Fruit fly (Drosophila melanogaster): Measurements from ENCODE around the gene Sgs3.

Gene Sgs3

DNA sequence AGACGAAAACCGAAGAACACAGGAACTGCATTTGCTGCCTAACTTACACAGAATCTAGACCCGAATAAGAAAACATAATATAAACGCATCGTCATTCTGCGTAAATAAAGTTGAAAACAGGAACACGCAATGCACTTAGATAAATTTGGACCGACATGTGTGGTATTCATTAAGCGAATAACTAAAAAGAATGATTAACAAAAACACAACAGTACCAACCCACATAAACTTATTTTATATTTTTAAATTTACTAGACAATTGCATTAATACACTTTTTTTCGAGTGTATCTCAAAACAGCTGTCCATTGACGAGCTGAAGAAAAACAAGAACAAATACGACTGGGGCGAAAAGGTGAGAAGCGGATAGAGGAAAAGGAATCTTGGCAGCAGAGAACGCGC is 42.3 kb downstream of the Sgs3 start (continued):
- peak; percentile 89 for TF ChIP-seq nmo (GFP tag; optimal IDR thresholded peaks at IDR 0.05)
- peak; percentile 66 for TF ChIP-seq pnt (GFP tag; optimal IDR thresholded peaks at IDR 0.05)
- TF ChIP-seq CG12391 (tag; optimal IDR thresholded peaks at IDR 0.05), result peak; percentile 90
- TF ChIP-seq amos (GFP tag; IDR thresholded peaks at IDR 0.05; ENCODE audit: partially characterized antibody), result no peak
- 0 out of 2 replicates have a peak, but pooled peaks have one; percentile 9 for TF ChIP-seq MBD-R2 (GFP tag; IDR thresholded peaks at IDR 0.05)
- no peak for TF ChIP-seq CG16813 (GFP tag; IDR thresholded peaks at IDR 0.05; ENCODE audit: partially characterized antibody)
- TF ChIP-seq ERR (GFP tag; optimal IDR thresholded peaks at IDR 0.05), result no peak
- TF ChIP-seq CG31365 (tag; optimal IDR thresholded peaks at IDR 0.05), result peak; percentile 4
- TF ChIP-seq Sox100B (GFP tag; optimal IDR thresholded peaks at IDR 0.05), result peak; percentile 83
- TF ChIP-seq peb (GFP tag; IDR thresholded peaks at IDR 0.05), result peak; percentile 66
- peak; percentile 82 for TF ChIP-seq ems (GFP tag; optimal IDR thresholded peaks at IDR 0.05)
- TF ChIP-seq D19B (GFP tag; optimal IDR thresholded peaks at IDR 0.05), result no peak
- peak; percentile 70 for TF ChIP-seq Mes4 (GFP tag; optimal IDR thresholded peaks at IDR 0.05)
- TF ChIP-seq Gug (GFP tag; IDR thresholded peaks at IDR 0.05), result peak; percentile 63; the same call in 3 of the 4 replicates
- peak; percentile 74 for TF ChIP-seq CG10654 (GFP tag; optimal IDR thresholded peaks at IDR 0.05)
- TF ChIP-seq oc (tag; optimal IDR thresholded peaks at IDR 0.05), result peak; percentile 80
- no peak for TF ChIP-seq ftz-f1 (GFP tag; optimal IDR thresholded peaks at IDR 0.05)
- TF ChIP-seq Side (GFP tag; optimal IDR thresholded peaks at IDR 0.05), result peak; percentile 76
- no peak for TF ChIP-seq Doc3 (GFP tag; IDR thresholded peaks at IDR 0.05; ENCODE audit: partially characterized antibody)
- peak; percentile 58 for TF ChIP-seq CG31388 (GFP tag; optimal IDR thresholded peaks at IDR 0.05)
- TF ChIP-seq Sin3A (optimal IDR thresholded peaks at IDR 0.05), result no peak
- TF ChIP-seq ci (GFP tag; IDR thresholded peaks at IDR 0.05), result peak; percentile 89
- no peak for TF ChIP-seq Fer2 (tag; optimal IDR thresholded peaks at IDR 0.05)
- peak; percentile 97 for TF ChIP-seq CG31441 (GFP tag; IDR thresholded peaks at IDR 0.05)
- peak; percentile 41 for TF ChIP-seq CG10431 (GFP tag; optimal IDR thresholded peaks at IDR 0.05)
- no peak for TF ChIP-seq wor (GFP tag; IDR thresholded peaks at IDR 0.05)
- peak; percentile 77 for TF ChIP-seq CG18599 (GFP tag; optimal IDR thresholded peaks at IDR 0.05)
- TF ChIP-seq CG4730 (GFP tag; IDR thresholded peaks at IDR 0.05), result peak; percentile 61
- no peak for TF ChIP-seq h (optimal IDR thresholded peaks at IDR 0.05)
- peak; percentile 61 for TF ChIP-seq maf-S (GFP tag; optimal IDR thresholded peaks at IDR 0.05)
- peak; percentile 82 for TF ChIP-seq CG13775 (GFP tag; optimal IDR thresholded peaks at IDR 0.05)
- TF ChIP-seq jing (GFP tag; optimal IDR thresholded peaks at IDR 0.05), result peak; percentile 72
- peak; percentile 74 for TF ChIP-seq CG1024 (GFP tag; IDR thresholded peaks at IDR 0.05)
- TF ChIP-seq lab (GFP tag; optimal IDR thresholded peaks at IDR 0.05), result peak; percentile 71
- peak; percentile 76 for TF ChIP-seq CG17385 (GFP tag; optimal IDR thresholded peaks at IDR 0.05)
- peak; percentile 38 for TF ChIP-seq wek (GFP tag; optimal IDR thresholded peaks at IDR 0.05)
- 0 out of 3 replicates have a peak, but pooled peaks have one; percentile 23 for TF ChIP-seq so (GFP tag; IDR thresholded peaks at IDR 0.05)
- no peak for TF ChIP-seq CG10543 (GFP tag; optimal IDR thresholded peaks at IDR 0.05)
- no peak for TF ChIP-seq Tbp (GFP tag; optimal IDR thresholded peaks at IDR 0.05)
- no peak for TF ChIP-seq CG6791 (GFP tag; IDR thresholded peaks at IDR 0.05; ENCODE audit: partially characterized antibody)
- TF ChIP-seq D19A (tag; optimal IDR thresholded peaks at IDR 0.05), result peak; percentile 89
- peak; percentile 9 for TF ChIP-seq p53 (GFP tag; optimal IDR thresholded peaks at IDR 0.05)
- peak; percentile 79 for TF ChIP-seq croc (GFP tag; conservative IDR thresholded peaks at IDR 0.05)
- TF ChIP-seq HHEX (GFP tag; optimal IDR thresholded peaks at IDR 0.05), result peak; percentile 63
- TF ChIP-seq Max (GFP tag; optimal IDR thresholded peaks at IDR 0.05), result peak; percentile 84
- no peak for TF ChIP-seq CG11560 (tag; IDR thresholded peaks at IDR 0.05)
- TF ChIP-seq E2f1 (GFP tag; IDR thresholded peaks at IDR 0.05), result peak; percentile 76
- peak; percentile 84 for TF ChIP-seq Abd-B (GFP tag; optimal IDR thresholded peaks at IDR 0.05)
- TF ChIP-seq bsh (GFP tag; optimal IDR thresholded peaks at IDR 0.05), result peak in 1 of 2 experiments; percentile 94
- peak; percentile 96 for TF ChIP-seq vvl (GFP tag; IDR thresholded peaks at IDR 0.05)
- no peak for TF ChIP-seq CG13287 (GFP tag; IDR thresholded peaks at IDR 0.05; ENCODE audit: partially characterized antibody)

All from whole organism, embryonic.